Worm (Caenorhabditis elegans) whole organism, L1 larva: ENCODE results near the gene ZK287.7.
A peak's percentile ranks its signal among the peaks of the same experiment; 100 is the strongest.

ENCODE experiments used
- C04F5.9 ChIP-seq: sonication (generic microtip); optimal IDR thresholded peaks from 2 replicates; lab custom pipeline; 2016; ENCODE audit warnings: missing genetic modification characterization, missing compliant biosample characterization
- C16A3.4 ChIP-seq: fragments of 150-350 bp; optimal IDR thresholded peaks from 2 replicates; lab custom pipeline; 2014; ENCODE audit warnings: missing biosample characterization, missing genetic modification characterization
- Y116A8C.19 ChIP-seq: sonication (generic microtip); optimal IDR thresholded peaks from 2 replicates; lab custom pipeline; 2016; ENCODE audit warnings: missing compliant biosample characterization, missing genetic modification characterization, borderline replicate concordance
- ama-1 ChIP-seq: fragments of 150-350 bp; optimal IDR thresholded peaks from 2 replicates; lab custom pipeline; 2014
- ceh-8 ChIP-seq: fragments of 200-800 bp; sonication (Bioruptor generic); optimal IDR thresholded peaks from 2 replicates; lab custom pipeline; 2018; ENCODE audit warnings: mild to moderate bottlenecking, missing genetic modification characterization, moderate library complexity, missing compliant biosample characterization
- elt-2 ChIP-seq: sonication (generic microtip); optimal IDR thresholded peaks from 2 replicates; lab custom pipeline; 2016; ENCODE audit warnings: missing genetic modification characterization, mild to moderate bottlenecking, inconsistent platforms, missing compliant biosample characterization, missing genetic modification reagents
- elt-3 ChIP-seq, 6 experiments: fragments of 150-350 bp in 1 of 6; sonication (generic microtip); optimal IDR thresholded peaks; 2 replicates each; lab custom pipeline; 2017 to 2018; ENCODE audit warnings: missing biosample characterization in 6 of 6, missing genetic modification characterization in 6 of 6, inconsistent platforms in 1 of 6
- fkh-10 ChIP-seq: sonication (generic microtip); optimal IDR thresholded peaks from 2 replicates; lab custom pipeline; 2017; ENCODE audit warnings: missing biosample characterization, missing genetic modification reagents, missing genetic modification characterization
- fkh-4 ChIP-seq: sonication (generic microtip); optimal IDR thresholded peaks from 2 replicates; lab custom pipeline; 2016; ENCODE audit warnings: missing compliant biosample characterization, missing genetic modification characterization, borderline replicate concordance
- hlh-17 ChIP-seq: fragments of 200-800 bp; sonication (Bioruptor generic); optimal IDR thresholded peaks from 2 replicates; lab custom pipeline; 2018; ENCODE audit warnings: missing genetic modification characterization, mild to moderate bottlenecking, missing compliant biosample characterization, moderate library complexity, borderline replicate concordance
- hlh-4 ChIP-seq: sonication (generic microtip); optimal IDR thresholded peaks from 2 replicates; lab custom pipeline; 2016; ENCODE audit warnings: mild to moderate bottlenecking, missing genetic modification characterization, missing compliant biosample characterization
- hpl-2 ChIP-seq: fragments of 150-350 bp; optimal IDR thresholded peaks from 2 replicates; lab custom pipeline; 2014; ENCODE audit warnings: missing biosample characterization, missing genetic modification reagents, missing genetic modification characterization
- isw-1 ChIP-seq: fragments of 200-800 bp; sonication (Bioruptor generic); IDR thresholded peaks from 2 replicates; pipeline ENCODE4 v1.3.6; 2022; ENCODE audit warnings: missing genetic modification characterization, missing compliant biosample characterization
- jun-1 ChIP-seq: fragments of 150-350 bp; optimal IDR thresholded peaks from 2 replicates; lab custom pipeline; 2014; ENCODE audit warnings: missing biosample characterization, missing genetic modification reagents, missing genetic modification characterization
- lin-15B ChIP-seq: fragments of 150-350 bp; sonication (generic microtip); optimal IDR thresholded peaks from 3 replicates; lab custom pipeline; 2014; ENCODE audit warnings: missing biosample characterization, missing genetic modification characterization
- lin-39 ChIP-seq: fragments of 150-350 bp; optimal IDR thresholded peaks from 2 replicates; lab custom pipeline; 2014; ENCODE audit warnings: missing biosample characterization, missing genetic modification reagents, missing genetic modification characterization
- lsy-2 ChIP-seq, 2 experiments: fragments of 150-350 bp; optimal IDR thresholded peaks; 2 replicates each; lab custom pipeline; 2014; ENCODE audit warnings: missing biosample characterization in 2 of 2, missing genetic modification characterization in 2 of 2
- mdl-1 ChIP-seq, 2 experiments: fragments of 150-350 bp; optimal IDR thresholded peaks; 2 replicates each; lab custom pipeline; 2014 to 2017; ENCODE audit warnings: missing biosample characterization in 2 of 2, missing genetic modification characterization in 2 of 2, inconsistent platforms in 1 of 2
- mef-2 ChIP-seq: fragments of 150-350 bp; optimal IDR thresholded peaks from 2 replicates; lab custom pipeline; 2014; ENCODE audit warnings: missing biosample characterization, missing genetic modification characterization
- mep-1 ChIP-seq: fragments of 150-350 bp; optimal IDR thresholded peaks from 2 replicates; lab custom pipeline; 2014; ENCODE audit warnings: missing biosample characterization, missing genetic modification characterization
- nhr-12 ChIP-seq: sonication (generic microtip); optimal IDR thresholded peaks from 2 replicates; lab custom pipeline; 2017; ENCODE audit warnings: missing biosample characterization, missing genetic modification characterization
- nhr-19 ChIP-seq: fragments of 200-800 bp; sonication (Bioruptor generic); conservative IDR thresholded peaks from 2 replicates; pipeline ENCODE4 v1.3.6; 2022; ENCODE audit warnings: missing genetic modification characterization, missing compliant biosample characterization
- nhr-20 ChIP-seq: sonication (generic microtip); optimal IDR thresholded peaks from 2 replicates; lab custom pipeline; 2016; ENCODE audit warnings: mild to moderate bottlenecking, missing genetic modification characterization, missing compliant biosample characterization
- nhr-76 ChIP-seq: sonication (generic microtip); optimal IDR thresholded peaks from 2 replicates; lab custom pipeline; 2017; ENCODE audit warnings: missing biosample characterization, missing genetic modification characterization
- nhr-77 ChIP-seq: fragments of 150-350 bp; optimal IDR thresholded peaks from 2 replicates; lab custom pipeline; 2014; ENCODE audit warnings: missing biosample characterization, missing genetic modification characterization
- nhr-85 ChIP-seq: sonication (generic microtip); peaks from one replicate; lab custom pipeline; 2016; ENCODE audit warnings: missing genetic modification characterization, inconsistent platforms, missing compliant biosample characterization
- nhr-90 ChIP-seq: sonication (generic microtip); optimal IDR thresholded peaks from 2 replicates; lab custom pipeline; 2016; ENCODE audit warnings: mild to moderate bottlenecking, missing genetic modification characterization, missing compliant biosample characterization; ENCODE audit not compliant: poor library complexity
- pax-3 ChIP-seq: fragments of 200-800 bp; sonication (Bioruptor generic); optimal IDR thresholded peaks from 2 replicates; lab custom pipeline; 2018; ENCODE audit warnings: mild to moderate bottlenecking, missing genetic modification characterization, moderate library complexity, missing compliant biosample characterization
- rnt-1 ChIP-seq: sonication (generic microtip); optimal IDR thresholded peaks from 2 replicates; lab custom pipeline; 2016; ENCODE audit warnings: mild to moderate bottlenecking, missing genetic modification characterization, moderate library complexity, missing compliant biosample characterization
- snpc-4 ChIP-seq: fragments of 150-350 bp; optimal IDR thresholded peaks from 2 replicates; lab custom pipeline; 2014; ENCODE audit warnings: missing biosample characterization, missing genetic modification characterization
- snu-23 ChIP-seq: sonication (generic microtip); optimal IDR thresholded peaks from 2 replicates; lab custom pipeline; 2016; ENCODE audit warnings: missing genetic modification characterization, missing compliant biosample characterization
- sox-4 ChIP-seq: sonication (generic microtip); optimal IDR thresholded peaks from 2 replicates; lab custom pipeline; 2016; ENCODE audit warnings: missing genetic modification characterization, missing compliant biosample characterization
- tlp-1 ChIP-seq: fragments of 150-350 bp; optimal IDR thresholded peaks from 2 replicates; lab custom pipeline; 2014; ENCODE audit warnings: missing biosample characterization, missing genetic modification characterization
- unc-30 ChIP-seq: sonication (generic microtip); optimal IDR thresholded peaks from 2 replicates; lab custom pipeline; 2017; ENCODE audit warnings: missing biosample characterization, missing genetic modification characterization
- zag-1 ChIP-seq: fragments of 150-350 bp; optimal IDR thresholded peaks from 2 replicates; lab custom pipeline; 2014; ENCODE audit warnings: missing biosample characterization, missing genetic modification characterization
- zip-4 ChIP-seq: fragments of 200-800 bp; sonication (Bioruptor generic); optimal IDR thresholded peaks from 2 replicates; lab custom pipeline; 2018; ENCODE audit warnings: mild to moderate bottlenecking, missing genetic modification characterization, moderate library complexity, missing compliant biosample characterization
- ztf-4 ChIP-seq: fragments of 150-350 bp; optimal IDR thresholded peaks from 2 replicates; lab custom pipeline; 2014; ENCODE audit warnings: missing biosample characterization, missing genetic modification characterization

Gene ZK287.7

ce11 chrV:9696715-9697114, 3.9 kb downstream of the ZK287.7 start, which contains the start of gene her-1:
TSS of gene her-1 (plus strand) at chrV:9697015.
- no peak for TF ChIP-seq fkh-10
- TF ChIP-seq isw-1 (GFP tag; lab: Robert Waterston, UW), result no peak
- TF ChIP-seq C04F5.9, result no peak
- no peak for TF ChIP-seq sox-4
- TF ChIP-seq ztf-4 (tag; lab: Kevin White, UChicago), result no peak
- TF ChIP-seq nhr-77 (tag; lab: Kevin White, UChicago), result no peak
- no peak for TF ChIP-seq hlh-17 (GFP tag; lab: Kevin White, UChicago)
- TF ChIP-seq zag-1 (tag; lab: Kevin White, UChicago), result no peak
- no peak for TF ChIP-seq mef-2
- TF ChIP-seq lin-15B (tag; lab: Kevin White, UChicago), result no peak
- TF ChIP-seq ama-1 (lab: Kevin White, UChicago), result no peak
- TF ChIP-seq fkh-4, result no peak

- TF ChIP-seq elt-2 (tag; lab: Kevin White, UChicago), result peak; percentile 9
- no peak for TF ChIP-seq rnt-1 (tag; lab: Kevin White, UChicago)
Measured at ce11 chrV:9699216-9699615, 6.4 kb downstream of the ZK287.7 start.

ce11 chrV:9701861-9702260, 9.0 kb downstream of the ZK287.7 start:
- TF ChIP-seq lin-15B (tag; lab: Kevin White, UChicago) (no peak), elt-2 (tag; lab: Kevin White, UChicago) (peak; percentile 44), lin-39 (tag; lab: Kevin White, UChicago) (no peak), hpl-2 (no peak), nhr-90 (tag; lab: Kevin White, UChicago) (no peak), tlp-1 (tag; lab: Kevin White, UChicago) (peak; percentile 29)

ce11 chrV:9702755-9703154, 9.9 kb downstream of the ZK287.7 start, which contains the start of gene xbx-6:
TSS of gene xbx-6 (plus strand) at chrV:9703055.
- TF ChIP-seq nhr-12 (tag; lab: Kevin White, UChicago), result no peak
- no peak for TF ChIP-seq zag-1 (tag; lab: Kevin White, UChicago)
- peak; percentile 57 for TF ChIP-seq hlh-4 (tag; lab: Kevin White, UChicago)
- TF ChIP-seq lsy-2 (tag; optimal IDR thresholded peaks at IDR 0.05; lab: Kevin White, UChicago), result no peak
- TF ChIP-seq nhr-90 (tag; lab: Kevin White, UChicago), result no peak

- TF ChIP-seq ama-1 (lab: Kevin White, UChicago) (no peak), snu-23 (no peak), nhr-76 (no peak), nhr-20 (no peak), nhr-19 (GFP tag; lab: Robert Waterston, UW) (no peak), Y116A8C.19 (no peak), zip-4 (no peak), mep-1 (tag; lab: Kevin White, UChicago) (no peak), elt-3 (tag; optimal IDR thresholded peaks at IDR 0.05; lab: Kevin White, UChicago) (no peak), C16A3.4 (no peak), fkh-4 (no peak), mdl-1 (tag; optimal IDR thresholded peaks at IDR 0.05; lab: Kevin White, UChicago) (no peak), jun-1 (tag; lab: Kevin White, UChicago) (no peak), nhr-85 (tag; lab: Kevin White, UChicago) (no peak), pax-3 (tag; lab: Kevin White, UChicago) (no peak), ceh-8 (GFP tag; lab: Kevin White, UChicago) (no peak), lin-39 (tag; lab: Kevin White, UChicago) (no peak), unc-30 (tag; lab: Kevin White, UChicago) (no peak), snpc-4 (tag; lab: Kevin White, UChicago) (no peak)
Measured at ce11 chrV:9703549-9703948, 10.7 kb downstream of the ZK287.7 start.
